Fruit fly (Drosophila melanogaster) Kc167 (cell line): ENCODE measurements around the gene CG43203.

Source experiments
- Sin3A ChIP-seq: fragments of >200 bp; optimal IDR thresholded peaks from 2 replicates; lab custom pipeline; 2018; ENCODE audit warnings: missing external identifiers
- h ChIP-seq: fragments of >200 bp; optimal IDR thresholded peaks from 3 replicates; lab custom pipeline; 2018; ENCODE audit warnings: missing external identifiers
- psq ChIP-seq: fragments of >200 bp; optimal IDR thresholded peaks from 2 replicates; lab custom pipeline; 2017; ENCODE audit warnings: missing external identifiers

DNA sequence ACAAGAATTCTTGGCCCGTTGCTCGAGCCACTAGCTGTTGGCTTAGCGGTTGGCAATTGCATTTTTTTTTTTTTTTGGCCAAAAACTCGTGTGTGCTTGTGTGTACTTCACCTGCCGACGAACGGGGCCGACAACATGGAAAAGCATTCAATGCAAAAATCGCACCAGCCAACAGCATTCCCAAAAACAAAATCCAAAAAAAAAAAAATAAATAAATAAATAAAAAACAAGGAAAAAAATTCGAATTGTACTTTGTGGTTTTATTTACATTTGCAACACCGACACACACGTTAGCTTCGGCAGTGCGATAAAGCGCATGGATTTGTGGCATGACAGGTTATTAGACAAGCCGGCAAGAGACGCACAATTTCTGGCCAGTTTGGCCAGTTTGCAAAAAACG lies 40.7 kb upstream of the CG43203 start:
- no peak for TF ChIP-seq psq (lab: Kevin White, UChicago)
- no peak for TF ChIP-seq h (lab: Kevin White, UChicago)
- no peak for TF ChIP-seq Sin3A (lab: Kevin White, UChicago)
